Worm (Caenorhabditis elegans) whole organism, midembryonic: ENCODE data around the gene srg-68.

Experiments
- T22C8.4 ChIP-seq: fragments of 200-800 bp; sonication (Bioruptor generic); IDR thresholded peaks from 2 replicates; pipeline ENCODE4 v1.3.6; 2022; ENCODE audit warnings: missing genetic modification characterization, missing compliant biosample characterization
- cog-1 ChIP-seq: sonication (generic microtip); optimal IDR thresholded peaks from 2 replicates; lab custom pipeline; 2016; ENCODE audit warnings: missing genetic modification characterization, missing compliant biosample characterization
- flt-1 ChIP-seq: fragments of 200-800 bp; sonication (Bioruptor generic); IDR thresholded peaks from 2 replicates; pipeline ENCODE4 v1.3.6; 2022; ENCODE audit warnings: missing genetic modification characterization, missing compliant biosample characterization
- klf-2 ChIP-seq: fragments of 200-800 bp; sonication (Bioruptor generic); conservative IDR thresholded peaks from 2 replicates; pipeline ENCODE4 v1.3.6; 2022; ENCODE audit warnings: missing genetic modification reagents, missing genetic modification characterization, missing compliant biosample characterization
- med-1 ChIP-seq: sonication (generic microtip); optimal IDR thresholded peaks from 2 replicates; lab custom pipeline; 2017; ENCODE audit warnings: missing genetic modification characterization, mild to moderate bottlenecking, missing compliant biosample characterization, antibody characterized with exemption, missing genetic modification reagents; ENCODE audit not compliant: insufficient read depth
- ref-1 ChIP-seq: fragments of 200-800 bp; sonication (Bioruptor generic); conservative IDR thresholded peaks from 2 replicates; pipeline ENCODE4 v1.3.6; 2022; ENCODE audit warnings: missing genetic modification reagents, missing genetic modification characterization, missing compliant biosample characterization
- tab-1 ChIP-seq: fragments of 200-800 bp; sonication (Bioruptor generic); IDR thresholded peaks from 2 replicates; pipeline ENCODE4 v1.3.6; 2022; ENCODE audit warnings: missing genetic modification characterization, missing compliant biosample characterization
- ztf-23 ChIP-seq: fragments of 200-800 bp; sonication (Bioruptor generic); IDR thresholded peaks from 2 replicates; pipeline ENCODE4 v1.3.6; 2022; ENCODE audit warnings: missing genetic modification reagents, missing genetic modification characterization, missing compliant biosample characterization

ce11 chrV:5439068-5439467, 26.2 kb downstream of the srg-68 start, which contains the start of gene snpc-1.3:
- no peak for TF ChIP-seq flt-1 (GFP tag; lab: Robert Waterston, UW)
- TF ChIP-seq ref-1 (GFP tag; lab: Robert Waterston, UW) = no peak
- TF ChIP-seq med-1 (GFP tag; lab: Kevin White, UChicago) = no peak
- no peak for TF ChIP-seq klf-2 (GFP tag; lab: Robert Waterston, UW)
- TF ChIP-seq tab-1 (GFP tag; lab: Robert Waterston, UW) = no peak
- TF ChIP-seq T22C8.4 = no peak
- no peak for TF ChIP-seq cog-1 (tag; lab: Kevin White, UChicago)
- no peak for TF ChIP-seq ztf-23
